Worm (Caenorhabditis elegans) whole organism, L4 larva: ENCODE data around the gene C54E4.12.
A peak's percentile ranks its signal among the peaks of the same experiment; 100 is the strongest.

Experiments used
- D1046.2 ChIP-seq: fragments of 200-800 bp; sonication (Bioruptor generic); IDR thresholded peaks from 2 replicates; pipeline ENCODE4 v1.3.6; 2022; ENCODE audit warnings: missing genetic modification characterization, missing compliant biosample characterization
- F10B5.3 ChIP-seq: sonication (generic microtip); optimal IDR thresholded peaks from 2 replicates; lab custom pipeline; 2016; ENCODE audit warnings: mild to moderate bottlenecking, missing genetic modification characterization, missing compliant biosample characterization
- F26F4.8 ChIP-seq: fragments of 200-800 bp; sonication (Bioruptor generic); conservative IDR thresholded peaks from 2 replicates; pipeline ENCODE4 v1.3.6; 2022; ENCODE audit warnings: missing genetic modification characterization, missing compliant biosample characterization
- F37D6.2 ChIP-seq: sonication (generic microtip); optimal IDR thresholded peaks from 2 replicates; lab custom pipeline; 2016; ENCODE audit warnings: mild to moderate bottlenecking, missing genetic modification characterization, missing compliant biosample characterization
- F44E2.7 ChIP-seq: fragments of 200-800 bp; sonication (Bioruptor generic); IDR thresholded peaks from 2 replicates; pipeline ENCODE4 v2.1.2; 2022; ENCODE audit warnings: missing genetic modification characterization, missing compliant biosample characterization
- F49E8.2 ChIP-seq: sonication (generic microtip); optimal IDR thresholded peaks from 2 replicates; lab custom pipeline; 2016; ENCODE audit warnings: missing compliant biosample characterization, mild to moderate bottlenecking, missing genetic modification characterization, borderline replicate concordance
- Y105C5A.15 ChIP-seq: fragments of 200-800 bp; sonication (Bioruptor generic); IDR thresholded peaks from 2 replicates; pipeline ENCODE4 v1.3.6; 2022; ENCODE audit warnings: missing genetic modification characterization, missing compliant biosample characterization
- Y5F2A.4 ChIP-seq: fragments of 200-800 bp; sonication (Bioruptor generic); optimal IDR thresholded peaks from 2 replicates; lab custom pipeline; 2018; ENCODE audit warnings: mild to moderate bottlenecking, missing genetic modification characterization, missing compliant biosample characterization
- arid-1 ChIP-seq: fragments of 200-800 bp; sonication (Bioruptor generic); conservative IDR thresholded peaks from 2 replicates; pipeline ENCODE4 v1.3.6; 2022; ENCODE audit warnings: missing genetic modification reagents, missing genetic modification characterization, missing compliant biosample characterization
- attf-4 ChIP-seq: sonication (generic microtip); optimal IDR thresholded peaks from 3 replicates; lab custom pipeline; 2017; ENCODE audit warnings: missing biosample characterization, missing genetic modification characterization
- ceh-32 ChIP-seq: sonication (generic microtip); optimal IDR thresholded peaks from 2 replicates; lab custom pipeline; 2016; ENCODE audit warnings: mild to moderate bottlenecking, missing genetic modification characterization, missing compliant biosample characterization; ENCODE audit not compliant: poor library complexity
- ces-1 ChIP-seq: fragments of 150-350 bp; sonication (generic microtip); optimal IDR thresholded peaks from 4 replicates; lab custom pipeline; 2014; ENCODE audit warnings: missing biosample characterization, missing genetic modification reagents, missing genetic modification characterization
- daf-12 ChIP-seq: fragments of 150-350 bp; optimal IDR thresholded peaks from 2 replicates; lab custom pipeline; 2014; ENCODE audit warnings: missing biosample characterization, missing genetic modification reagents, missing genetic modification characterization
- daf-16 ChIP-seq, 3 experiments: sonication (generic microtip); optimal IDR thresholded peaks; 2 replicates each; lab custom pipeline; 2016 to 2017; ENCODE audit warnings: missing genetic modification characterization in 3 of 3, missing genetic modification reagents in 3 of 3, mild to moderate bottlenecking in 2 of 3, missing compliant biosample characterization in 2 of 3, missing biosample characterization in 1 of 3, moderate library complexity in 1 of 3
- daf-8 ChIP-seq: fragments of 200-800 bp; sonication (Bioruptor generic); IDR thresholded peaks from 2 replicates; pipeline ENCODE4 v1.3.6; 2022; ENCODE audit warnings: missing genetic modification characterization, missing compliant biosample characterization
- dmd-8 ChIP-seq: fragments of 200-800 bp; sonication (Bioruptor generic); IDR thresholded peaks from 2 replicates; pipeline ENCODE4 v1.3.6; 2022; ENCODE audit warnings: missing genetic modification characterization, missing compliant biosample characterization
- dpl-1 ChIP-seq: fragments of 150-350 bp; optimal IDR thresholded peaks from 2 replicates; lab custom pipeline; 2014; ENCODE audit warnings: missing biosample characterization, missing genetic modification reagents, missing genetic modification characterization
- dve-1 ChIP-seq: sonication (generic microtip); optimal IDR thresholded peaks from 2 replicates; lab custom pipeline; 2017; ENCODE audit warnings: antibody characterized with exemption, mild to moderate bottlenecking, missing genetic modification characterization, missing compliant biosample characterization; ENCODE audit not compliant: insufficient read depth
- fos-1 ChIP-seq: fragments of 150-350 bp; optimal IDR thresholded peaks from 2 replicates; lab custom pipeline; 2014; ENCODE audit warnings: missing biosample characterization, missing genetic modification characterization
- gei-8 ChIP-seq: fragments of 200-800 bp; sonication (Bioruptor generic); optimal IDR thresholded peaks from 2 replicates; lab custom pipeline; 2018; ENCODE audit warnings: mild to moderate bottlenecking, missing genetic modification characterization, missing compliant biosample characterization
- hlh-11 ChIP-seq: fragments of 200-800 bp; sonication (Bioruptor generic); optimal IDR thresholded peaks from 2 replicates; lab custom pipeline; 2018; ENCODE audit warnings: mild to moderate bottlenecking, missing genetic modification characterization, missing compliant biosample characterization
- hmg-1.1 ChIP-seq: fragments of 200-800 bp; sonication (Bioruptor generic); IDR thresholded peaks from 2 replicates; pipeline ENCODE4 v1.3.6; 2022; ENCODE audit warnings: missing genetic modification reagents, missing genetic modification characterization, missing compliant biosample characterization
- lin-1 ChIP-seq: fragments of 200-800 bp; sonication (Bioruptor generic); IDR thresholded peaks from 2 replicates; pipeline ENCODE4 v1.3.6; 2022; ENCODE audit warnings: missing genetic modification reagents, missing genetic modification characterization, missing compliant biosample characterization
- lin-15B ChIP-seq: fragments of 150-350 bp; sonication (generic microtip); optimal IDR thresholded peaks from 3 replicates; lab custom pipeline; 2014; ENCODE audit warnings: missing biosample characterization, missing genetic modification characterization
- lir-3 ChIP-seq: sonication (generic microtip); optimal IDR thresholded peaks from 2 replicates; lab custom pipeline; 2016; ENCODE audit warnings: mild to moderate bottlenecking, missing genetic modification characterization, missing compliant biosample characterization
- lsy-2 ChIP-seq, 2 experiments: fragments of 150-350 bp in 1 of 2; sonication (generic microtip) in 1 of 2; optimal IDR thresholded peaks; 2 replicates each; lab custom pipeline; 2014 to 2017; ENCODE audit warnings: missing biosample characterization in 2 of 2, missing genetic modification characterization in 2 of 2
- madf-5 ChIP-seq, 2 experiments: fragments of 200-800 bp; sonication (Bioruptor generic); IDR thresholded peaks; 2 replicates each; pipeline ENCODE4 v1.3.6; 2022; ENCODE audit warnings: missing compliant biosample characterization in 2 of 2, missing genetic modification characterization in 2 of 2
- mdt-29 ChIP-seq: fragments of 200-800 bp; sonication (Bioruptor generic); IDR thresholded peaks from 2 replicates; pipeline ENCODE4 v1.3.6; 2022; ENCODE audit warnings: missing genetic modification reagents, missing genetic modification characterization, missing compliant biosample characterization
- mes-2 ChIP-seq: sonication (generic microtip); optimal IDR thresholded peaks from 2 replicates; lab custom pipeline; 2016; ENCODE audit warnings: missing genotype, mild to moderate bottlenecking, missing genetic modification characterization, missing compliant biosample characterization; ENCODE audit not compliant: poor library complexity, severe bottlenecking
- nhr-10 ChIP-seq: fragments of 150-350 bp; optimal IDR thresholded peaks from 2 replicates; lab custom pipeline; 2014; ENCODE audit warnings: missing biosample characterization, missing genetic modification characterization
- nhr-102 ChIP-seq: sonication (generic microtip); optimal IDR thresholded peaks from 2 replicates; lab custom pipeline; 2016; ENCODE audit warnings: mild to moderate bottlenecking, missing genetic modification characterization, moderate library complexity, missing compliant biosample characterization
- nhr-42 ChIP-seq: fragments of 200-800 bp; sonication (Bioruptor generic); IDR thresholded peaks from 2 replicates; pipeline ENCODE4 v1.3.6; 2022; ENCODE audit warnings: missing genetic modification characterization, missing compliant biosample characterization
- nhr-48 ChIP-seq: sonication (generic microtip); optimal IDR thresholded peaks from 2 replicates; lab custom pipeline; 2016; ENCODE audit warnings: mild to moderate bottlenecking, missing genetic modification characterization, missing compliant biosample characterization
- nhr-76 ChIP-seq: fragments of 150-350 bp; optimal IDR thresholded peaks from 2 replicates; lab custom pipeline; 2014; ENCODE audit warnings: missing biosample characterization, missing genetic modification characterization
- pha-4 ChIP-seq, 2 experiments: fragments of 150-350 bp in 1 of 2; fragments of 200-800 bp in 1 of 2; sonication (Bioruptor generic) in 1 of 2; IDR thresholded peaks in 1 of 2; optimal IDR thresholded peaks in 1 of 2; 2 replicates each; pipeline versions ENCODE4 v1.3.6 to Lab custom; 2014 to 2022; ENCODE audit warnings: missing genetic modification characterization in 2 of 2, missing genetic modification reagents in 2 of 2, missing biosample characterization in 1 of 2, missing compliant biosample characterization in 1 of 2
- php-3 ChIP-seq: fragments of 200-800 bp; sonication (Bioruptor generic); IDR thresholded peaks from 2 replicates; pipeline ENCODE4 v1.3.6; 2022; ENCODE audit warnings: missing genetic modification reagents, missing genetic modification characterization, missing compliant biosample characterization
- saeg-2 ChIP-seq: fragments of 200-800 bp; sonication (Bioruptor generic); IDR thresholded peaks from 2 replicates; pipeline ENCODE4 v1.3.6; 2022; ENCODE audit warnings: missing genetic modification reagents, missing genetic modification characterization, missing compliant biosample characterization
- set-16 ChIP-seq: fragments of 200-800 bp; sonication (Bioruptor generic); IDR thresholded peaks from 2 replicates; pipeline ENCODE4 v1.3.6; 2022; ENCODE audit warnings: missing genetic modification reagents, missing genetic modification characterization, missing compliant biosample characterization
- snpc-1.2 ChIP-seq: fragments of 200-800 bp; sonication (Bioruptor generic); IDR thresholded peaks from 2 replicates; pipeline ENCODE4 v1.3.6; 2022; ENCODE audit warnings: missing genetic modification reagents, missing genetic modification characterization, missing compliant biosample characterization
- snpc-4 ChIP-seq: fragments of 150-350 bp; optimal IDR thresholded peaks from 2 replicates; lab custom pipeline; 2014; ENCODE audit warnings: missing biosample characterization, missing genetic modification characterization
- spr-1 ChIP-seq: sonication (generic microtip); optimal IDR thresholded peaks from 2 replicates; lab custom pipeline; 2016; ENCODE audit warnings: mild to moderate bottlenecking, missing genetic modification characterization, missing compliant biosample characterization
- tag-97 ChIP-seq: fragments of 200-800 bp; sonication (Bioruptor generic); IDR thresholded peaks from 2 replicates; pipeline ENCODE4 v1.3.6; 2022; ENCODE audit warnings: missing genetic modification characterization, missing compliant biosample characterization
- unc-130 ChIP-seq: sonication (generic microtip); optimal IDR thresholded peaks from 2 replicates; lab custom pipeline; 2016; ENCODE audit warnings: missing genetic modification reagents, missing genetic modification characterization, missing compliant biosample characterization
- unc-39 ChIP-seq: sonication (generic microtip); optimal IDR thresholded peaks from 2 replicates; lab custom pipeline; 2017; ENCODE audit warnings: missing biosample characterization, missing genetic modification characterization
- vab-7 ChIP-seq: fragments of 200-800 bp; sonication (Bioruptor generic); IDR thresholded peaks from 2 replicates; pipeline ENCODE4 v1.3.6; 2022; ENCODE audit warnings: missing genetic modification reagents, missing genetic modification characterization, missing compliant biosample characterization
- ztf-11 ChIP-seq: fragments of 150-350 bp; optimal IDR thresholded peaks from 2 replicates; lab custom pipeline; 2014; ENCODE audit warnings: missing biosample characterization, missing genetic modification characterization
- ztf-7 ChIP-seq: fragments of 150-350 bp; optimal IDR thresholded peaks from 2 replicates; lab custom pipeline; 2014; ENCODE audit warnings: missing biosample characterization, missing genetic modification characterization

Gene C54E4.12

DNA sequence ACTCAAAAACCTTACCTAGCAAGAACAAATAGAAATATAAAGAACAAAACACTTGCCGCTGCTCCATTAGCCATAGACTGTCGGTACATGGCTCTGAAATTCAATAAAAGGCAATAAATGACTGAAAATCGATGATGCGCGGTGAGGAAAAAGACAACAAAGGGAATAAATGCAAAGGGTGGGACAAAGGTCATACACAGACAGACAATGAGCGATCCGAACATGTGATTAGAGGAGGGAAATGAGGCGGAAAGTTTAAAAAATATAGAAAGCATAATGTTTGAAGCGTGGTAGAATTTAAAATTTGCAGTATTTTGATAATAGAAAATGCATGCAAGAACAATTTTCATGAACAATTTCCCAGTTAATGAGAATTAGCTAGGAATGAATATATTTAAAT is at the start of gene C54E4.12:
TSS of gene C54E4.12 (minus strand) at position 101 of the 400 bp plus-strand sequence.
- TF ChIP-seq dpl-1 (GFP tag; lab: Kevin White, UChicago) (no peak), snpc-1.2 (no peak), ces-1 (no peak), fos-1 (tag; lab: Kevin White, UChicago) (no peak), F10B5.3 (tag; lab: Kevin White, UChicago) (no peak), unc-39 (no peak), mdt-29 (GFP tag; lab: Robert Waterston, UW) (no peak), set-16 (no peak), ceh-32 (no peak), pha-4 (GFP tag; IDR thresholded peaks at IDR 0.05; lab: Robert Waterston, UW) (no peak), pha-4 (tag; optimal IDR thresholded peaks at IDR 0.05; lab: Kevin White, UChicago) (no peak)
- TF ChIP-seq, all 104 proteins: peak for 0

DNA sequence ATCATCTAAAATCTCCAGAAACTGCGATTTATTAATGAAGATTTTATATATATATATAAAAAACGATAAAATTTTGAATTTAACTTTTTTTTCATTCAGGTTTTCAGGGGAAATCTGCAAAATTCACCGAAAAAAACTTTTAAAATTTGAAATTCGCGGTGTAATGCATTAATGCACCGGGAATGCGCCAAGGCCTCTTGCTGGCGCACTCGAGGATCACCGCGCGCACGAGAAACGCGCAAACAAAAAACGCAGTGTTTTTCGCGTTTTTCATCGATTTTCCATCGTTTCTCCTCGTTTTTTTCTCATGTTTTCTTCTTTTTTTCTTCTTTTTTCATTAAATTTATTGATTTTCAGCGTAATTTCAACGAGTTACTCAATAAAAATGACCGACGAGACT is 37.1 kb upstream of the C54E4.12 start, which contains the start of gene hrpu-2:
TSS of gene hrpu-2 (plus strand) at position 352 of the 400 bp plus-strand sequence.
- TF ChIP-seq lin-1 (GFP tag; lab: Robert Waterston, UW) (no peak), nhr-76 (tag; lab: Kevin White, UChicago) (no peak), spr-1 (tag; lab: Kevin White, UChicago) (peak; percentile 65), dve-1 (tag; lab: Kevin White, UChicago) (peak; percentile 82), daf-16 (GFP tag; optimal IDR thresholded peaks at IDR 0.05; lab: Kevin White, UChicago) (peak in 1 of 2 experiments; percentile 33), daf-16 (tag; optimal IDR thresholded peaks at IDR 0.05; lab: Kevin White, UChicago) (peak; percentile 29), vab-7 (GFP tag; lab: Robert Waterston, UW) (peak; percentile 49; the same call in 1 of the 2 replicates), nhr-10 (no peak), php-3 (GFP tag; lab: Robert Waterston, UW) (peak; percentile 62), arid-1 (GFP tag; lab: Robert Waterston, UW) (peak; percentile 52; the same call in 1 of the 2 replicates), snpc-4 (tag; lab: Kevin White, UChicago) (no peak), lsy-2 (tag; optimal IDR thresholded peaks at IDR 0.05; lab: Kevin White, UChicago) (peak; percentile 25 to 90), nhr-42 (peak; percentile 56; the same call in 1 of the 2 replicates), Y5F2A.4 (GFP tag; lab: Kevin White, UChicago) (no peak), daf-12 (no peak), D1046.2 (no peak), lin-15B (no peak), F26F4.8 (GFP tag; lab: Robert Waterston, UW) (no peak), gei-8 (GFP tag; lab: Kevin White, UChicago) (no peak), ztf-7 (tag; lab: Kevin White, UChicago) (peak; percentile 55), daf-8 (no peak), pha-4 (GFP tag; IDR thresholded peaks at IDR 0.05; lab: Robert Waterston, UW) (peak; percentile 67; the same call in 1 of the 2 replicates), pha-4 (tag; optimal IDR thresholded peaks at IDR 0.05; lab: Kevin White, UChicago) (no peak), unc-130 (GFP tag; lab: Kevin White, UChicago) (peak; percentile 23), Y105C5A.15 (GFP tag; lab: Robert Waterston, UW) (no peak), F37D6.2 (tag; lab: Kevin White, UChicago) (peak; percentile 73), saeg-2 (GFP tag; lab: Robert Waterston, UW) (no peak), nhr-102 (tag; lab: Kevin White, UChicago) (peak; percentile 85), hmg-1.1 (GFP tag; lab: Robert Waterston, UW) (peak; percentile 78), madf-5 (GFP tag; IDR thresholded peaks at IDR 0.05; lab: Robert Waterston, UW) (no peak), snpc-1.2 (no peak), dmd-8 (GFP tag; lab: Robert Waterston, UW) (no peak), attf-4 (tag; lab: Kevin White, UChicago) (no peak), mdt-29 (GFP tag; lab: Robert Waterston, UW) (no peak), tag-97 (GFP tag; lab: Robert Waterston, UW) (no peak), hlh-11 (tag; lab: Kevin White, UChicago) (peak; percentile 73), ztf-11 (tag; lab: Kevin White, UChicago) (no peak), F49E8.2 (tag; lab: Kevin White, UChicago) (peak; percentile 49), lir-3 (tag; lab: Kevin White, UChicago) (no peak), ces-1 (no peak), set-16 (0 out of 2 replicates have a peak, but pooled peaks have one; percentile 10), F44E2.7 (GFP tag; lab: Robert Waterston, UW) (no peak), ceh-32 (no peak), nhr-48 (tag; lab: Kevin White, UChicago) (peak; percentile 49), mes-2 (tag; lab: Kevin White, UChicago) (peak; percentile 92)
